Fruit fly (Drosophila melanogaster): Measurements from ENCODE around the gene CG15478.
A peak's percentile ranks its signal among the peaks of the same experiment; 100 is the strongest.

Gene CG15478

DNA sequence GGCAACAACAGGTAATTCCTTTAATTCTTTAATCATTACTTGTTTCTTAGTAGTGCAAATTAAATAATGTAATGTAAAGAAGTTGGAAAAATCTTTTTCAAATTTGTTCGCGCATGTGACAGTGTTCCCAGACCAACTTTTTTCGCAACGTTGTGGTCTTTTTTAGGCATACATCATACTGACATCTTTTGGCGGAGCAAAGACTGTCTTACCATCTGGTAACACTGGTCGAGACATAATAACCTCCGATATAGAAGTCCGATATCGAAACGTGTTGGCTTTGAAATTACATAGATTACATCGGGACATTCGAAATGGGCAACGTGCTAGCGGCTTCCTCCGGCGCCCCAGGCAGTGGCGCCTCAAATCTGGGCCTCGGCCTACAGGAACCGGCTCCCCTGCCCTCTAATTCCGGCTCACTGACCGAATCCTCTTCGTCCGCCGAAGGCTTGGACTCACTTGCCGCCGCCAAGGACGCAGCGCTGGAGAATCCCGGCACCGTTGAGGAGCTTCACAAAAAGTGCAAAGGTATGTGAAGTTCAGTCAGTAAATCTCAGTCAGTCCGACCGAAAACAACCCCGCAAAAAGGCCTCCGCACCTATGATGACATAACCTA, 19.5 kb upstream of the CG15478 start (continued):
- TF ChIP-seq gcm (GFP tag; optimal IDR thresholded peaks at IDR 0.05): no peak
- TF ChIP-seq ap (GFP tag; IDR thresholded peaks at IDR 0.05): no peak
- peak; percentile 60 for TF ChIP-seq CG4617 (GFP tag; optimal IDR thresholded peaks at IDR 0.05; ENCODE audit: borderline replicate concordance)
- no peak for TF ChIP-seq pita (GFP tag; optimal IDR thresholded peaks at IDR 0.05)
- no peak for TF ChIP-seq unpg (GFP tag; optimal IDR thresholded peaks at IDR 0.05)
- no peak for TF ChIP-seq CG1233 (GFP tag; optimal IDR thresholded peaks at IDR 0.05)
- no peak for TF ChIP-seq CG7745 (tag; optimal IDR thresholded peaks at IDR 0.05)
- TF ChIP-seq inv (GFP tag; IDR thresholded peaks at IDR 0.05; ENCODE audit: partially characterized antibody): no peak
- TF ChIP-seq CG8765 (GFP tag; IDR thresholded peaks at IDR 0.05): no peak
- no peak for TF ChIP-seq Ada2b (GFP tag; IDR thresholded peaks at IDR 0.05)
- peak; percentile 6 for TF ChIP-seq CG2712 (tag; optimal IDR thresholded peaks at IDR 0.05)
- TF ChIP-seq sisA (GFP tag; IDR thresholded peaks at IDR 0.05): no peak
- no peak for TF ChIP-seq Ssrp (tag; optimal IDR thresholded peaks at IDR 0.05)
- no peak for TF ChIP-seq Scr (GFP tag; IDR thresholded peaks at IDR 0.05; ENCODE audit: partially characterized antibody)
- peak in 1 of 2 experiments; percentile 88 for TF ChIP-seq Pdp1 (GFP tag; optimal IDR thresholded peaks at IDR 0.05)
- TF ChIP-seq CG15696 (tag; optimal IDR thresholded peaks at IDR 0.05): no peak
- TF ChIP-seq ttk (GFP tag; IDR thresholded peaks at IDR 0.05): no peak
- no peak for TF ChIP-seq CoRest (tag; optimal IDR thresholded peaks at IDR 0.05)
- TF ChIP-seq BtbVII (GFP tag; optimal IDR thresholded peaks at IDR 0.05): no peak
- peak; percentile 26 for TF ChIP-seq CG33213 (GFP tag; optimal IDR thresholded peaks at IDR 0.05)
- TF ChIP-seq crc (GFP tag; optimal IDR thresholded peaks at IDR 0.05): no peak
- TF ChIP-seq Bdp1 (GFP tag; optimal IDR thresholded peaks at IDR 0.05): no peak
- no peak for TF ChIP-seq CG10366 (GFP tag; IDR thresholded peaks at IDR 0.05)
- no peak for TF ChIP-seq Trl (optimal IDR thresholded peaks at IDR 0.05)
- no peak for TF ChIP-seq Trl (GFP tag; optimal IDR thresholded peaks at IDR 0.05)
- TF ChIP-seq Doc3 (GFP tag; IDR thresholded peaks at IDR 0.05; ENCODE audit: partially characterized antibody): no peak
- TF ChIP-seq tin (GFP tag; optimal IDR thresholded peaks at IDR 0.05): no peak
- TF ChIP-seq CG6689 (GFP tag; IDR thresholded peaks at IDR 0.05): no peak
- no peak for TF ChIP-seq TFAM (GFP tag; optimal IDR thresholded peaks at IDR 0.05)
- TF ChIP-seq CG11085 (GFP tag; IDR thresholded peaks at IDR 0.05): no peak
- TF ChIP-seq CG16813 (GFP tag; IDR thresholded peaks at IDR 0.05; ENCODE audit: partially characterized antibody): peak; percentile 36; the same call in 1 of the 3 replicates
- TF ChIP-seq psq (GFP tag; optimal IDR thresholded peaks at IDR 0.05): no peak
- TF ChIP-seq en (GFP tag; optimal IDR thresholded peaks at IDR 0.05): no peak
- TF ChIP-seq knrl (GFP tag; IDR thresholded peaks at IDR 0.05; ENCODE audit: partially characterized antibody): 0 out of 3 replicates have a peak, but pooled peaks have one; percentile 17
- peak; percentile 6 for TF ChIP-seq her (GFP tag; optimal IDR thresholded peaks at IDR 0.05)
- TF ChIP-seq hth (optimal IDR thresholded peaks at IDR 0.05): no peak
- 0 out of 4 replicates have a peak, but pooled peaks have one; percentile 41 for TF ChIP-seq Dll (GFP tag; IDR thresholded peaks at IDR 0.05; ENCODE audit: partially characterized antibody)
- no peak for TF ChIP-seq CG42726 (GFP tag; IDR thresholded peaks at IDR 0.05; ENCODE audit: partially characterized antibody)
- TF ChIP-seq CG4360 (GFP tag; IDR thresholded peaks at IDR 0.05): no peak
- no peak for TF ChIP-seq vfl (GFP tag; optimal IDR thresholded peaks at IDR 0.05)
- peak; percentile 39 for TF ChIP-seq YL-1 (GFP tag; optimal IDR thresholded peaks at IDR 0.05)
- TF ChIP-seq CG17328 (GFP tag; IDR thresholded peaks at IDR 0.05): no peak
- TF ChIP-seq Mrtf (GFP tag; IDR thresholded peaks at IDR 0.05): no peak
- TF ChIP-seq CG8924 (tag; optimal IDR thresholded peaks at IDR 0.05): no peak
- no peak for TF ChIP-seq Bteb2 (GFP tag; optimal IDR thresholded peaks at IDR 0.05)
- TF ChIP-seq CG3407 (GFP tag; optimal IDR thresholded peaks at IDR 0.05): no peak
- no peak for TF ChIP-seq CG11398 (GFP tag; optimal IDR thresholded peaks at IDR 0.05)
- TF ChIP-seq chinmo (GFP tag; IDR thresholded peaks at IDR 0.05; ENCODE audit: partially characterized antibody): no peak
- no peak for TF ChIP-seq CG32772 (GFP tag; IDR thresholded peaks at IDR 0.05)
- no peak for TF ChIP-seq CG13296 (GFP tag; optimal IDR thresholded peaks at IDR 0.05)
- no peak for TF ChIP-seq Taf1 (GFP tag; IDR thresholded peaks at IDR 0.05)

Data from whole organism, embryonic.